Worm (Caenorhabditis elegans) whole organism, L1 larva: ENCODE results near the gene clu-1.

Source experiments
- C16A3.4 ChIP-seq: fragments of 150-350 bp; optimal IDR thresholded peaks from 2 replicates; lab custom pipeline; 2014; ENCODE audit warnings: missing biosample characterization, missing genetic modification characterization
- Y116A8C.19 ChIP-seq: sonication (generic microtip); optimal IDR thresholded peaks from 2 replicates; lab custom pipeline; 2016; ENCODE audit warnings: missing compliant biosample characterization, missing genetic modification characterization, borderline replicate concordance
- aha-1 ChIP-seq: fragments of 150-350 bp; optimal IDR thresholded peaks from 2 replicates; lab custom pipeline; 2014; ENCODE audit warnings: missing biosample characterization, missing genetic modification characterization
- aly-2 ChIP-seq: fragments of 150-350 bp; optimal IDR thresholded peaks from 2 replicates; lab custom pipeline; 2014; ENCODE audit warnings: missing biosample characterization, missing genetic modification characterization
- blmp-1 ChIP-seq: fragments of 150-350 bp; optimal IDR thresholded peaks from 2 replicates; lab custom pipeline; 2014; ENCODE audit warnings: missing biosample characterization, missing genetic modification characterization
- ceh-63 ChIP-seq: fragments of 200-800 bp; sonication (Bioruptor generic); optimal IDR thresholded peaks from 2 replicates; lab custom pipeline; 2018; ENCODE audit warnings: mild to moderate bottlenecking, missing genetic modification characterization, missing compliant biosample characterization
- ceh-8 ChIP-seq: fragments of 200-800 bp; sonication (Bioruptor generic); optimal IDR thresholded peaks from 2 replicates; lab custom pipeline; 2018; ENCODE audit warnings: mild to moderate bottlenecking, missing genetic modification characterization, moderate library complexity, missing compliant biosample characterization
- ceh-82 ChIP-seq, 3 experiments: fragments of 150-350 bp in 1 of 3; sonication (generic microtip) in 2 of 3; optimal IDR thresholded peaks; 2 replicates each; lab custom pipeline; 2014 to 2017; ENCODE audit warnings: missing biosample characterization in 3 of 3, missing genetic modification characterization in 3 of 3
- ceh-90 ChIP-seq: sonication (generic microtip); optimal IDR thresholded peaks from 2 replicates; lab custom pipeline; 2016; ENCODE audit warnings: missing genetic modification characterization, missing compliant biosample characterization
- dsc-1 ChIP-seq: sonication (generic microtip); optimal IDR thresholded peaks from 2 replicates; lab custom pipeline; 2016; ENCODE audit warnings: mild to moderate bottlenecking, missing genetic modification characterization, missing compliant biosample characterization
- efl-1 ChIP-seq, 4 experiments: fragments of 150-350 bp; optimal IDR thresholded peaks in 3 of 4; peaks in 1 of 4; 1 replicate in 1 of 4; 2 replicates in 3 of 4; lab custom pipeline; 2014; ENCODE audit warnings: missing biosample characterization in 2 of 4, missing genetic modification characterization in 2 of 4, missing genetic modification reagents in 2 of 4
- egl-27 ChIP-seq, 2 experiments: fragments of 150-350 bp in 1 of 2; sonication (generic microtip); optimal IDR thresholded peaks; 3 replicates each; lab custom pipeline; 2017 to 2018; ENCODE audit warnings: missing biosample characterization in 2 of 2, missing genetic modification characterization in 2 of 2, missing genetic modification reagents in 2 of 2
- elt-3 ChIP-seq, 6 experiments: fragments of 150-350 bp in 1 of 6; sonication (generic microtip); optimal IDR thresholded peaks; 2 replicates each; lab custom pipeline; 2017 to 2018; ENCODE audit warnings: missing biosample characterization in 6 of 6, missing genetic modification characterization in 6 of 6, inconsistent platforms in 1 of 6
- fkh-10 ChIP-seq: sonication (generic microtip); optimal IDR thresholded peaks from 2 replicates; lab custom pipeline; 2017; ENCODE audit warnings: missing biosample characterization, missing genetic modification reagents, missing genetic modification characterization
- fos-1 ChIP-seq: fragments of 150-350 bp; optimal IDR thresholded peaks from 2 replicates; lab custom pipeline; 2014; ENCODE audit warnings: missing biosample characterization, missing genetic modification characterization
- grh-1 ChIP-seq: fragments of 200-800 bp; sonication (Bioruptor generic); IDR thresholded peaks from 2 replicates; pipeline ENCODE4 v1.3.6; 2022; ENCODE audit warnings: missing genetic modification reagents, missing genetic modification characterization, missing compliant biosample characterization
- hlh-17 ChIP-seq: fragments of 200-800 bp; sonication (Bioruptor generic); optimal IDR thresholded peaks from 2 replicates; lab custom pipeline; 2018; ENCODE audit warnings: missing genetic modification characterization, mild to moderate bottlenecking, missing compliant biosample characterization, moderate library complexity, borderline replicate concordance
- irx-1 ChIP-seq: sonication (generic microtip); optimal IDR thresholded peaks from 2 replicates; lab custom pipeline; 2016; ENCODE audit warnings: missing genetic modification characterization, missing compliant biosample characterization
- jun-1 ChIP-seq: fragments of 150-350 bp; optimal IDR thresholded peaks from 2 replicates; lab custom pipeline; 2014; ENCODE audit warnings: missing biosample characterization, missing genetic modification reagents, missing genetic modification characterization
- lin-13 ChIP-seq: fragments of 150-350 bp; optimal IDR thresholded peaks from 2 replicates; lab custom pipeline; 2014; ENCODE audit warnings: missing biosample characterization, missing genetic modification reagents, missing genetic modification characterization
- lin-39 ChIP-seq: fragments of 150-350 bp; optimal IDR thresholded peaks from 2 replicates; lab custom pipeline; 2014; ENCODE audit warnings: missing biosample characterization, missing genetic modification reagents, missing genetic modification characterization
- lsy-2 ChIP-seq, 2 experiments: fragments of 150-350 bp; optimal IDR thresholded peaks; 2 replicates each; lab custom pipeline; 2014; ENCODE audit warnings: missing biosample characterization in 2 of 2, missing genetic modification characterization in 2 of 2
- mdl-1 ChIP-seq, 2 experiments: fragments of 150-350 bp; optimal IDR thresholded peaks; 2 replicates each; lab custom pipeline; 2014 to 2017; ENCODE audit warnings: missing biosample characterization in 2 of 2, missing genetic modification characterization in 2 of 2, inconsistent platforms in 1 of 2
- mef-2 ChIP-seq: fragments of 150-350 bp; optimal IDR thresholded peaks from 2 replicates; lab custom pipeline; 2014; ENCODE audit warnings: missing biosample characterization, missing genetic modification characterization
- nhr-11 ChIP-seq: fragments of 150-350 bp; optimal IDR thresholded peaks from 2 replicates; lab custom pipeline; 2014; ENCODE audit warnings: missing biosample characterization, missing genetic modification characterization
- nhr-237 ChIP-seq: fragments of 150-350 bp; optimal IDR thresholded peaks from 2 replicates; lab custom pipeline; 2014; ENCODE audit warnings: missing biosample characterization, missing genetic modification characterization
- nhr-71 ChIP-seq: sonication (generic microtip); optimal IDR thresholded peaks from 2 replicates; lab custom pipeline; 2016; ENCODE audit warnings: mild to moderate bottlenecking, missing genetic modification characterization, moderate library complexity, missing compliant biosample characterization
- nhr-77 ChIP-seq: fragments of 150-350 bp; optimal IDR thresholded peaks from 2 replicates; lab custom pipeline; 2014; ENCODE audit warnings: missing biosample characterization, missing genetic modification characterization
- nhr-85 ChIP-seq: sonication (generic microtip); peaks from one replicate; lab custom pipeline; 2016; ENCODE audit warnings: missing genetic modification characterization, inconsistent platforms, missing compliant biosample characterization
- pax-3 ChIP-seq: fragments of 200-800 bp; sonication (Bioruptor generic); optimal IDR thresholded peaks from 2 replicates; lab custom pipeline; 2018; ENCODE audit warnings: mild to moderate bottlenecking, missing genetic modification characterization, moderate library complexity, missing compliant biosample characterization
- skn-1 ChIP-seq: fragments of 150-350 bp; optimal IDR thresholded peaks from 2 replicates; lab custom pipeline; 2014; ENCODE audit warnings: missing biosample characterization, missing genetic modification characterization
- snpc-4 ChIP-seq: fragments of 150-350 bp; optimal IDR thresholded peaks from 2 replicates; lab custom pipeline; 2014; ENCODE audit warnings: missing biosample characterization, missing genetic modification characterization
- sox-4 ChIP-seq: sonication (generic microtip); optimal IDR thresholded peaks from 2 replicates; lab custom pipeline; 2016; ENCODE audit warnings: missing genetic modification characterization, missing compliant biosample characterization
- unc-30 ChIP-seq: sonication (generic microtip); optimal IDR thresholded peaks from 2 replicates; lab custom pipeline; 2017; ENCODE audit warnings: missing biosample characterization, missing genetic modification characterization
- vab-15 ChIP-seq: sonication (generic microtip); optimal IDR thresholded peaks from 2 replicates; lab custom pipeline; 2017; ENCODE audit warnings: missing genotype, mild to moderate bottlenecking, missing genetic modification characterization, missing compliant biosample characterization
- zip-4 ChIP-seq: fragments of 200-800 bp; sonication (Bioruptor generic); optimal IDR thresholded peaks from 2 replicates; lab custom pipeline; 2018; ENCODE audit warnings: mild to moderate bottlenecking, missing genetic modification characterization, moderate library complexity, missing compliant biosample characterization

Gene clu-1

ce11 chrIII:9500267-9500666, 21.0 kb downstream of the clu-1 start, which contains the start of gene sod-4 (continued):
- TF ChIP-seq unc-30 (tag; lab: Kevin White, UChicago): no peak
- peak; percentile 85 for TF ChIP-seq nhr-85 (tag; lab: Kevin White, UChicago)
- peak; percentile 64 for TF ChIP-seq nhr-71
- no peak for TF ChIP-seq fkh-10
- no peak for TF ChIP-seq snpc-4 (tag; lab: Kevin White, UChicago)
- no peak for TF ChIP-seq jun-1 (tag; lab: Kevin White, UChicago)
- no peak for TF ChIP-seq dsc-1
- TF ChIP-seq pax-3 (tag; lab: Kevin White, UChicago): no peak
- no peak for TF ChIP-seq hlh-17 (GFP tag; lab: Kevin White, UChicago)
- no peak for TF ChIP-seq vab-15 (tag; lab: Kevin White, UChicago)
- TF ChIP-seq lin-13 (GFP tag; lab: Kevin White, UChicago): peak; percentile 13
- TF ChIP-seq lin-39 (tag; lab: Kevin White, UChicago): no peak
- no peak for TF ChIP-seq grh-1 (GFP tag; lab: Robert Waterston, UW)
- peak; percentile 84 for TF ChIP-seq blmp-1 (tag; lab: Kevin White, UChicago)
- TF ChIP-seq zip-4 (GFP tag; lab: Kevin White, UChicago): no peak
- TF ChIP-seq egl-27 (tag; optimal IDR thresholded peaks at IDR 0.05; lab: Kevin White, UChicago): no peak
- no peak for TF ChIP-seq sox-4 (tag; lab: Kevin White, UChicago)
- TF ChIP-seq fos-1 (tag; lab: Kevin White, UChicago): no peak
- no peak for TF ChIP-seq irx-1 (tag; lab: Kevin White, UChicago)
- peak in 2 of 6 experiments; percentile 33 to 90 for TF ChIP-seq elt-3 (tag; optimal IDR thresholded peaks at IDR 0.05; lab: Kevin White, UChicago)
- no peak for TF ChIP-seq nhr-11 (tag; lab: Kevin White, UChicago)
- no peak for TF ChIP-seq C16A3.4 (tag; lab: Kevin White, UChicago)
- TF ChIP-seq Y116A8C.19: no peak
- no peak for TF ChIP-seq mef-2 (tag; lab: Kevin White, UChicago)
- peak in 1 of 2 experiments; percentile 47 for TF ChIP-seq mdl-1 (tag; optimal IDR thresholded peaks at IDR 0.05; lab: Kevin White, UChicago)
- TF ChIP-seq ceh-82 (tag; optimal IDR thresholded peaks at IDR 0.05; lab: Kevin White, UChicago): no peak
- peak; percentile 25 for TF ChIP-seq skn-1 (tag; lab: Kevin White, UChicago)
- no peak for TF ChIP-seq nhr-237 (tag; lab: Kevin White, UChicago)
- no peak for TF ChIP-seq aly-2 (tag; lab: Kevin White, UChicago)
- TF ChIP-seq ceh-8 (GFP tag; lab: Kevin White, UChicago): no peak
- no peak for TF ChIP-seq aha-1 (tag; lab: Kevin White, UChicago)

- TF ChIP-seq nhr-77 (no peak), ceh-90 (no peak)
Measured at ce11 chrIII:9497412-9497811, 23.8 kb downstream of the clu-1 start.

- no peak for TF ChIP-seq efl-1 (optimal IDR thresholded peaks at IDR 0.05; lab: Kevin White, UChicago)
- TF ChIP-seq efl-1 (GFP tag; optimal IDR thresholded peaks at IDR 0.05 in 1 of 2; lab: Kevin White, UChicago): peak in 1 of 2 experiments; percentile 90
- no peak for TF ChIP-seq lsy-2 (tag; optimal IDR thresholded peaks at IDR 0.05; lab: Kevin White, UChicago)
- TF ChIP-seq, all 84 proteins: peak for 1
Measured at ce11 chrIII:9496083-9496482, 25.2 kb downstream of the clu-1 start.

- TF ChIP-seq grh-1 (GFP tag; lab: Robert Waterston, UW) (no peak), efl-1 (optimal IDR thresholded peaks at IDR 0.05; lab: Kevin White, UChicago) (no peak), efl-1 (GFP tag; optimal IDR thresholded peaks at IDR 0.05 in 1 of 2; lab: Kevin White, UChicago) (peak in 1 of 2 experiments; percentile 91), zip-4 (GFP tag; lab: Kevin White, UChicago) (no peak), ceh-63 (GFP tag; lab: Kevin White, UChicago) (no peak)
Measured at ce11 chrIII:9494209-9494608, 27.1 kb downstream of the clu-1 start.
